Worm (Caenorhabditis elegans) whole organism, mixed stage, embryonic: Measurements from ENCODE around the gene toca-2.

ENCODE experiments used
- mep-1 ChIP-seq: fragments of 150-350 bp; optimal IDR thresholded peaks from 2 replicates; lab custom pipeline; 2017; ENCODE audit warnings: missing biosample characterization, missing genetic modification reagents, missing genetic modification characterization, inconsistent platforms
- ztf-11 ChIP-seq: fragments of 150-350 bp; optimal IDR thresholded peaks from 2 replicates; lab custom pipeline; 2014; ENCODE audit warnings: missing biosample characterization, missing genetic modification characterization

DNA sequence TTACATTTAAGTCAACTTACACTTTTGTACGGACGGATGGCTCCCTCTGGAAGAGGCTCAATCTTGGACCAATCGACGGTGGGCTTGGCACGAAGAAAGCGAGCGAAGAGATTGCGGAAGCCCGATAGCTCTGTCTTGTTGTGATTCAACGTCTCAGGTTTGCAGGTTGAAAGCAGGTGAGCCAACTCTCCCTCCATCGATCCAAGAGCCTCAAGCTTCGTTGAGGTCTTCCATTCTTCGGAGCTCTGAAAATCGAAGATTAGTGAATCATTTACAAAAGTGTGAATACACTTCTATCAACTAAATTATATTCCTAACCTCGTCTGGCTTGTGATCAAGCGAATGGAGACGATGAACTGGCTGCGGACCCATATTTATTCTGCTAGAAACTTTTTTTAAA lies 10.1 kb downstream of the toca-2 start:
- TF ChIP-seq mep-1 (tag; lab: Kevin White, UChicago) (no peak), ztf-11 (tag; lab: Kevin White, UChicago) (no peak)
